Worm (Caenorhabditis elegans) whole organism, L2 larva: ENCODE measurements around the gene C02B4.3.
"Not testable (repeated sequence)": the region's sequence is repeated elsewhere in the genome, so short reads cannot be mapped to it uniquely, and the experiment has no call there.

Source experiments
- F13H6.1 ChIP-seq: sonication (generic microtip); optimal IDR thresholded peaks from 2 replicates; lab custom pipeline; 2016; ENCODE audit warnings: missing genetic modification characterization, missing compliant biosample characterization
- R02D3.7 ChIP-seq: fragments of 150-350 bp; optimal IDR thresholded peaks from 2 replicates; lab custom pipeline; 2014; ENCODE audit warnings: missing biosample characterization, missing genetic modification characterization
- alr-1 ChIP-seq: fragments of 150-350 bp; optimal IDR thresholded peaks from 2 replicates; lab custom pipeline; 2014; ENCODE audit warnings: missing biosample characterization, missing genetic modification characterization
- ama-1 ChIP-seq: fragments of 150-350 bp; optimal IDR thresholded peaks from 2 replicates; lab custom pipeline; 2018; ENCODE audit warnings: inconsistent platforms
- ceh-82 ChIP-seq: fragments of 150-350 bp; optimal IDR thresholded peaks from 2 replicates; lab custom pipeline; 2014; ENCODE audit warnings: missing biosample characterization, missing genetic modification characterization
- elt-1 ChIP-seq: fragments of 150-350 bp; optimal IDR thresholded peaks from 2 replicates; lab custom pipeline; 2014; ENCODE audit warnings: missing biosample characterization, missing genetic modification characterization
- fos-1 ChIP-seq: fragments of 150-350 bp; optimal IDR thresholded peaks from 2 replicates; lab custom pipeline; 2014; ENCODE audit warnings: missing biosample characterization, missing genetic modification characterization
- gmeb-1 ChIP-seq: fragments of 150-350 bp; optimal IDR thresholded peaks from 2 replicates; lab custom pipeline; 2014; ENCODE audit warnings: missing biosample characterization, missing genetic modification characterization
- mbf-1 ChIP-seq: sonication (generic microtip); optimal IDR thresholded peaks from 2 replicates; lab custom pipeline; 2017; ENCODE audit warnings: missing biosample characterization, missing genetic modification characterization
- nhr-21 ChIP-seq: fragments of 150-350 bp; optimal IDR thresholded peaks from 2 replicates; lab custom pipeline; 2014; ENCODE audit warnings: missing biosample characterization, missing genetic modification characterization
- nhr-237 ChIP-seq: fragments of 150-350 bp; optimal IDR thresholded peaks from 2 replicates; lab custom pipeline; 2014; ENCODE audit warnings: missing biosample characterization, missing genetic modification characterization
- nhr-25 ChIP-seq: fragments of 150-350 bp; sonication (generic microtip); optimal IDR thresholded peaks from 3 replicates; lab custom pipeline; 2014; ENCODE audit warnings: missing biosample characterization, missing genetic modification characterization
- sma-9 ChIP-seq, 2 experiments: fragments of 150-350 bp in 1 of 2; sonication (generic microtip) in 1 of 2; optimal IDR thresholded peaks; 2 replicates each; lab custom pipeline; 2014 to 2016; ENCODE audit warnings: missing genetic modification characterization in 2 of 2, mild to moderate bottlenecking in 1 of 2, missing biosample characterization in 1 of 2, missing compliant biosample characterization in 1 of 2, missing genetic modification reagents in 1 of 2, moderate library complexity in 1 of 2
- unc-39 ChIP-seq: fragments of 150-350 bp; optimal IDR thresholded peaks from 2 replicates; lab custom pipeline; 2014; ENCODE audit warnings: missing biosample characterization, missing genetic modification characterization
- unc-55 ChIP-seq: fragments of 150-350 bp; sonication (generic microtip); optimal IDR thresholded peaks from 3 replicates; lab custom pipeline; 2014; ENCODE audit warnings: missing biosample characterization, missing genetic modification reagents, missing genetic modification characterization
- zag-1 ChIP-seq: fragments of 150-350 bp; optimal IDR thresholded peaks from 2 replicates; lab custom pipeline; 2014; ENCODE audit warnings: missing biosample characterization, missing genetic modification characterization
- ztf-1 ChIP-seq: fragments of 200-800 bp; sonication (Bioruptor generic); conservative IDR thresholded peaks from 2 replicates; pipeline ENCODE4 v1.3.6; 2022; ENCODE audit warnings: missing genetic modification characterization, missing compliant biosample characterization
- ztf-4 ChIP-seq: fragments of 150-350 bp; optimal IDR thresholded peaks from 2 replicates; lab custom pipeline; 2014; ENCODE audit warnings: missing biosample characterization, missing genetic modification characterization

C02B4.3 gene

DNA sequence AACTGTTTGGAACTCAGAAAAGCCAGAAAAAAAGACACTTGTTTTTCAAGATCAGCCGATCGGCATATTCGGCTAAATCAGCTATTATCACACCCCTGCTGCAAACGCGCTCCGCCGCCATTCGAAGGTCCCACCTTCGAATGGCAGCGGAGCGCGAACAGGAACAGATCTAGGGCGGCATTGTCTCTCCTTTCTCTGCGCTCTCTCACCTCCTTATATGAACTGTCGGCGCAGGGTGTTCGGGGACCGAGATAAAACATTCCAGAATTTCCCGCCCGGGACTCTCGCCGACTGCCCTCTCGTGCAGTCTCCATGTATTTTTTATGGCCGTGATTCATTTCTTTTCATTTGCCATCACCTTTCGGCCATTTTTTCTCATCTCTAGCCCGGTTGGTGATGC lies 41.2 kb downstream of the C02B4.3 start:
- TF ChIP-seq nhr-21 (tag; lab: Kevin White, UChicago) = no peak
- no peak for TF ChIP-seq fos-1 (tag; lab: Kevin White, UChicago)
- no peak for TF ChIP-seq mbf-1 (tag; lab: Kevin White, UChicago)
- TF ChIP-seq F13H6.1 (tag; lab: Kevin White, UChicago) = no peak
- no peak for TF ChIP-seq ama-1 (lab: Kevin White, UChicago)
- TF ChIP-seq sma-9 (GFP tag; optimal IDR thresholded peaks at IDR 0.05; lab: Kevin White, UChicago) = no peak
- no peak for TF ChIP-seq sma-9 (tag; optimal IDR thresholded peaks at IDR 0.05; lab: Kevin White, UChicago)
- no peak for TF ChIP-seq nhr-25
- no peak for TF ChIP-seq nhr-237 (tag; lab: Kevin White, UChicago)
- no peak for TF ChIP-seq elt-1 (tag; lab: Kevin White, UChicago)
- TF ChIP-seq gmeb-1 = no peak
- TF ChIP-seq alr-1 (tag; lab: Kevin White, UChicago) = no peak
- no peak for TF ChIP-seq R02D3.7 (tag; lab: Kevin White, UChicago)
- TF ChIP-seq zag-1 = no peak
- TF ChIP-seq ztf-1 (GFP tag; lab: Robert Waterston, UW) = no peak
- no peak for TF ChIP-seq ztf-4

ce11 chrX:12613451-12613850 lies 46.2 kb downstream of the C02B4.3 start, which contains the start of gene R09A8.1:
R09A8.1 (plus strand) TSS chrX:12613751.
- not testable (repeated sequence) for TF ChIP-seq unc-55 (GFP tag; lab: Kevin White, UChicago); ceh-82 (tag; lab: Kevin White, UChicago); unc-39 (tag; lab: Kevin White, UChicago)
